Fruit fly (Drosophila melanogaster) whole organism, prepupa: ENCODE results near the gene Fibp.

Source experiments
- Blimp-1 ChIP-seq: fragments of 200-800 bp; sonication (Bioruptor generic); optimal IDR thresholded peaks from 3 replicates; lab custom pipeline; 2017; ENCODE audit warnings: missing biosample characterization, missing genetic modification characterization, mild to moderate bottlenecking, moderate library complexity, missing genetic modification reagents
- CG11294 ChIP-seq: fragments of 200-800 bp; sonication (Bioruptor generic); IDR thresholded peaks from 2 replicates; pipeline ENCODE4 v1.3.6; 2022; ENCODE audit warnings: missing biosample characterization, missing genetic modification characterization
- CG11762 ChIP-seq: fragments of 200-800 bp; sonication (Bioruptor generic); optimal IDR thresholded peaks from 3 replicates; lab custom pipeline; 2016; ENCODE audit warnings: missing biosample characterization, missing genetic modification characterization; ENCODE audit not compliant: insufficient read depth
- CG4318 ChIP-seq: fragments of 200-800 bp; sonication (Bioruptor generic); optimal IDR thresholded peaks from 3 replicates; lab custom pipeline; 2017; ENCODE audit warnings: missing biosample characterization, mild to moderate bottlenecking, missing genetic modification characterization
- CG8119 ChIP-seq: fragments of 200-800 bp; sonication (Bioruptor generic); IDR thresholded peaks from 3 replicates; pipeline ENCODE4 v1.3.6; 2022; ENCODE audit warnings: missing biosample characterization, missing genetic modification characterization
- Ets96B ChIP-seq: fragments of 200-800 bp; optimal IDR thresholded peaks from 2 replicates; lab custom pipeline; 2019; ENCODE audit warnings: missing biosample characterization, mild to moderate bottlenecking, missing genetic modification characterization, moderate library complexity
- Smox ChIP-seq: fragments of 200-800 bp; sonication (Bioruptor generic); optimal IDR thresholded peaks from 3 replicates; lab custom pipeline; 2016; ENCODE audit warnings: missing biosample characterization, missing genetic modification characterization
- eg ChIP-seq: fragments of 200-800 bp; sonication (Bioruptor generic); IDR thresholded peaks from 3 replicates; pipeline ENCODE4 v1.3.6; 2022; ENCODE audit warnings: missing biosample characterization, missing genetic modification characterization
- net ChIP-seq: fragments of 200-800 bp; sonication (Bioruptor generic); optimal IDR thresholded peaks from 3 replicates; lab custom pipeline; 2016; ENCODE audit warnings: missing biosample characterization, missing genetic modification characterization
- pdm3 ChIP-seq: fragments of 200-800 bp; sonication (Bioruptor generic); optimal IDR thresholded peaks from 3 replicates; lab custom pipeline; 2016; ENCODE audit warnings: missing biosample characterization, missing genetic modification characterization
- topi ChIP-seq: fragments of 200-800 bp; sonication (Bioruptor generic); optimal IDR thresholded peaks from 3 replicates; lab custom pipeline; 2016; ENCODE audit warnings: missing biosample characterization, missing genetic modification characterization

DNA sequence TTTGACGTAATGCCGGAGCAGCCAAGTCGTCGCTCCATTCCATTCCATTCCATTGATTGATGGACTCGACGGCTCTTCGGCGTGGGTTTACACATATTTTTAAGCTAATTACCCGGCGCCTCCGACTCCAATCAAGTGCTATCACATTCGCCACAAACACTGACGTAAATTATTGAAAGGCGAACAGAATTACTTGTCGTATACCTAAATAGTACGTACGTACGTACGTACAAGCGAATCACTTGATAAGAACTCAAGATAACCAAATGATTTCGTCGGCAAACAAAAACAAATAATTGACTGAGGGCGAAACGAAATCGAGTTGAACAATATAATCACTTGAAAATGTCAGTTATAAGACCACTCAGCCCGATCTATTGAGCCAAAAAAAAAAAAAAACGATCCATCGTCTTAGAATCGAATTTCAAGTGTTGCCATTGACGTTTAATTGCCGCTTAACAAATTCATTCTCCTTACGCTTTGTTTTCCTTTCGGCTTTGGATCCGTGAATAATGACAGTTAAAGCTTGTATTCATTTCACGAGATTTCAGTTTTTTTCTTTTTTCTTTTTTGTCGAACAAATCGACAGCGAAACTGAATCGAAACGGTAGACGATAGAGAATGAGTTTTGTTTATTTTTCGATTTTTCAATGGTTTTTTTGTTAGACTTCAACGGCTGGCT lies 40.3 kb downstream of the Fibp start:
- TF ChIP-seq eg (no peak), topi (GFP tag; lab: Kevin White, UChicago) (no peak), pdm3 (GFP tag; lab: Kevin White, UChicago) (no peak), Blimp-1 (GFP tag; lab: Kevin White, UChicago) (no peak), CG11294 (GFP tag; lab: Robert Waterston, UW) (no peak), net (no peak), CG11762 (no peak), Smox (GFP tag; lab: Kevin White, UChicago) (no peak), CG8119 (no peak), CG4318 (GFP tag; lab: Kevin White, UChicago) (no peak), Ets96B (tag; lab: Kevin White, UChicago) (no peak)
